Worm (Caenorhabditis elegans): ENCODE data around the gene cyp-13A2.

DNA sequence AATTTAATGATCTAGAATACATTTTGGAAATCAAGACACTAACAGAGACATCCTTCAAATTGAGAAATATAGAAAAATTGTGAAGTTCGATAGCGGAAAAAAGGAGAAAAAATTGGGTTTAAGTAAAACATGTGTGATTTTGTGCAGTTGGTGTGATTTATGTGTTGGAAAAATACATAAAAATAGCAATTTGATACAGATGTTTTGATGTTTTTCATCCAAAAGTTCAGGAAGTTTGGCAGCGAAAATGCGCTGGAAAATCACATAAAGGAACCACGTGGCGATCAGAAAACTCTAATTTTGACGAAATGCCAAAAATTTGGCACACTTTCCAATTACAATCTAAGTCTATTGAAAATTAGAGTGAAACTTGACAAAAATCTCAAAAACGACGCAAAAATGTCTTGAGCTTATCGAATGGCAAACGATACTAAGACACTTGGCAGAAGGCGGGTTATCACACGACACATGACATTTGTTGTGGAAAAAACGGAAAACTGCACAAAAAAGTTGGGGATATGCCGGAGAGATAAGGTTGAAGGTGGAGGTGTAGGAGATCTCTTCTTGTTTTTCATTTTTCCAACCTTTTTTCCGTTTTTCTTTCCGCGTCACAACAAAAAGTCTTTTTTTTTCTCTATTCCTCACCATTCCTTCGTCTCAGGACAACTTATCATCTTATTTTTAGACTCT, 13.4 kb downstream of the cyp-13A2 start, which contains the start of gene ZK1321.4:
- TF ChIP-seq ztf-6 (GFP tag; IDR thresholded peaks at IDR 0.05) (no peak), Y95B8A.8 (GFP tag; IDR thresholded peaks at IDR 0.05) (no peak)

Data from whole organism, young adult.